Worm (Caenorhabditis elegans) whole organism, early embryonic: Measurements from ENCODE around the gene srw-123.
"Not testable (repeated sequence)": the region's sequence is repeated elsewhere in the genome, so short reads cannot be mapped to it uniquely, and the experiment has no call there.

Source experiments
- B0310.2 ChIP-seq: sonication (generic microtip); optimal IDR thresholded peaks from 2 replicates; lab custom pipeline; 2016; ENCODE audit warnings: mild to moderate bottlenecking, missing genetic modification characterization, missing compliant biosample characterization
- F13C5.2 ChIP-seq: sonication (generic microtip); optimal IDR thresholded peaks from 2 replicates; lab custom pipeline; 2017; ENCODE audit warnings: mild to moderate bottlenecking, missing genetic modification characterization, inconsistent platforms, missing compliant biosample characterization
- aly-1 ChIP-seq: sonication (generic microtip); optimal IDR thresholded peaks from 2 replicates; lab custom pipeline; 2016; ENCODE audit warnings: missing genetic modification characterization, missing compliant biosample characterization
- ama-1 ChIP-seq: fragments of 150-350 bp; optimal IDR thresholded peaks from 2 replicates; lab custom pipeline; 2014
- ceh-13 ChIP-seq: fragments of 200-800 bp; sonication (Bioruptor generic); optimal IDR thresholded peaks from 2 replicates; lab custom pipeline; 2018; ENCODE audit warnings: mild to moderate bottlenecking, missing genetic modification characterization, missing compliant biosample characterization
- ceh-36 ChIP-seq: sonication (generic microtip); optimal IDR thresholded peaks from 2 replicates; lab custom pipeline; 2016; ENCODE audit warnings: missing genetic modification characterization, inconsistent platforms, missing compliant biosample characterization
- ets-7 ChIP-seq: sonication (generic microtip); optimal IDR thresholded peaks from 2 replicates; lab custom pipeline; 2016; ENCODE audit warnings: missing genotype, missing genetic modification characterization, missing compliant biosample characterization
- flt-1 ChIP-seq: fragments of 200-800 bp; sonication (Bioruptor generic); IDR thresholded peaks from 2 replicates; pipeline ENCODE4 v1.3.6; 2022; ENCODE audit warnings: missing genetic modification characterization, missing compliant biosample characterization
- hmbx-1 ChIP-seq: sonication (generic microtip); optimal IDR thresholded peaks from 2 replicates; lab custom pipeline; 2016; ENCODE audit warnings: mild to moderate bottlenecking, missing genetic modification characterization, missing compliant biosample characterization
- hmg-4 ChIP-seq: fragments of 200-800 bp; sonication (Bioruptor generic); optimal IDR thresholded peaks from 2 replicates; lab custom pipeline; 2018; ENCODE audit warnings: mild to moderate bottlenecking, missing genetic modification characterization, missing compliant biosample characterization
- hnd-1 ChIP-seq: sonication (generic microtip); optimal IDR thresholded peaks from 2 replicates; lab custom pipeline; 2016; ENCODE audit warnings: missing genetic modification characterization, missing compliant biosample characterization
- pes-1 ChIP-seq: fragments of 200-800 bp; sonication (Bioruptor generic); IDR thresholded peaks from 2 replicates; pipeline ENCODE4 v1.3.6; 2022; ENCODE audit warnings: missing genetic modification reagents, missing genetic modification characterization, missing compliant biosample characterization
- scrt-1 ChIP-seq: fragments of 200-800 bp; sonication (Bioruptor generic); IDR thresholded peaks from 2 replicates; pipeline ENCODE4 v1.3.6; 2022; ENCODE audit warnings: missing genetic modification characterization, missing compliant biosample characterization
- sea-1 ChIP-seq: fragments of 200-800 bp; sonication (Bioruptor generic); conservative IDR thresholded peaks from 2 replicates; pipeline ENCODE4 v1.3.6; 2022; ENCODE audit warnings: missing genetic modification characterization, missing compliant biosample characterization
- tbx-11 ChIP-seq: fragments of 200-800 bp; sonication (Bioruptor generic); IDR thresholded peaks from 2 replicates; pipeline ENCODE4 v1.3.6; 2022; ENCODE audit warnings: missing genetic modification characterization, missing compliant biosample characterization
- tbx-37 ChIP-seq: fragments of 200-800 bp; sonication (Bioruptor generic); conservative IDR thresholded peaks from 2 replicates; pipeline ENCODE4 v1.3.6; 2022; ENCODE audit warnings: missing genetic modification reagents, missing genetic modification characterization, missing compliant biosample characterization
- tra-4 ChIP-seq: sonication (generic microtip); optimal IDR thresholded peaks from 2 replicates; lab custom pipeline; 2017; ENCODE audit warnings: missing genetic modification characterization, missing compliant biosample characterization

The srw-123 gene

DNA sequence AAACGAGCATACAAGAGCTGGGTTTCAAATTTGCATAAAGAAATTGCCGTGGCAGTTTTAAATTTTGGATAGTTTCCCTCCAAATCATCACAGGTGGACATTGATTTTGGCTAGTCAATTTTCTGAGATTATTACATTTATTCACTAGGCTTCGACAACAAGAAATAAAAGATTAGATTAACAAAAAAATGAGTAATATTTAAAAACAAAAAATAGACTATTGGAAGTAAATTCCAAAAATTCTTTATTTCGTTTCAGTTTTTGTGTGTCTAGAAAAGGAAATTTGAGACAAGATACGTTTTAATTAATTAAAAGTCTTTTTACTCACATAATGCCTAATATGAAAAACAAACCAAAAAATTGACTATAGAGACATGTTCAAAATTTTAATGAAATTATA, 17.0 kb downstream of the srw-123 start, which contains the start of gene srw-142:
TSS of gene srw-142 (minus strand) at position 101 of the 400 bp plus-strand sequence.
- no peak for TF ChIP-seq scrt-1 (GFP tag; lab: Robert Waterston, UW)
- TF ChIP-seq sea-1 (GFP tag; lab: Robert Waterston, UW), result no peak
- no peak for TF ChIP-seq pes-1
- TF ChIP-seq hnd-1 (tag; lab: Kevin White, UChicago), result no peak
- TF ChIP-seq ets-7 (tag; lab: Kevin White, UChicago), result no peak
- no peak for TF ChIP-seq hmbx-1 (tag; lab: Kevin White, UChicago)
- no peak for TF ChIP-seq tbx-11 (GFP tag; lab: Robert Waterston, UW)
- no peak for TF ChIP-seq tbx-37 (GFP tag; lab: Robert Waterston, UW)

DNA sequence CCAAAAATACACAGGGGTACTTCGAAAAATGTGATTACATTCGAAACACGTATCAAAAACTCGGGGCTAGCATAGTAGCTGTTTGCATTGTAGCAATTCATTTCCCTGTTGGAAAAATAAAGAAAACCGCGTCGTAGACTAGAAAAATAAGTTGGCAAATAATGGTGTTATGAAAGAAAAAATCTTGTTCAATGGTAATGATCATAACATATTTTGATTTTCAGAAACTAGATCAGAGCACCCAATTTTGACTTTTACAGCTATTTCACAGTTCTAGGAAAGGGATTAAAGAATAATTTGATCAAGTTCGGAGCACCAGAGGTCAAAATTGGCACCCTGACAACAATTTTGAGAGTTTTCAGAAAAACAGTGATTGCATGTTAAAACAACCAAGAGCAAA, 19.8 kb downstream of the srw-123 start, which contains the start of gene srh-248:
TSS of gene srh-248 (minus strand) at position 101 of the 400 bp plus-strand sequence.
- TF ChIP-seq tra-4 (tag; lab: Kevin White, UChicago); B0310.2 (tag; lab: Kevin White, UChicago); scrt-1 (GFP tag; lab: Robert Waterston, UW): not testable (repeated sequence)

- not testable (repeated sequence) for TF ChIP-seq tra-4 (tag; lab: Kevin White, UChicago); scrt-1 (GFP tag; lab: Robert Waterston, UW); ets-7 (tag; lab: Kevin White, UChicago)
Observed at ce11 chrV:2952102-2952501, 23.1 kb downstream of the srw-123 start, which contains the start of gene srw-122. srw-122 (minus strand) TSS chrV:2952202.

DNA sequence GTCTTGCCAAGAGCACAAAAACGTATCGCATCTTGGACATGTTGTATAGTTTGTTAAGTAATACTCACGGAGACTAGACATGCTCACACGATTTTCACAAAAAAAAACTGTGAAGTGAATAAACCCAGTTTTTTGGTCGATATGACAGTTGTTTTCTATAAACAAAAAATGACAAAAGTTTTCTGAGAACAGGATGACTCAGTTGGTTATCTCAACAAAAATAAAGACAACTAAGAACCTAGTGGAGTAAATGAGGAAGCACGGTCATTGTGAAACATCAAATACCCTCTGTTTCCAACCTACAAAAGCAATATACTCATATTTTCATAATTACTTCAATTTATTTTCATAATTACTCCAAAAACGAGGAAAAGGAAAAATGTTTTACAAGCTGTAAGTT, 29.6 kb downstream of the srw-123 start, which contains the start of gene srh-87:
TSS of gene srh-87 (minus strand) at position 101 of the 400 bp plus-strand sequence.
- TF ChIP-seq hnd-1 (tag; lab: Kevin White, UChicago), result no peak

ce11 chrV:2943859-2944258, 31.3 kb downstream of the srw-123 start, which contains the start of gene srw-137:
srw-137 (minus strand) TSS chrV:2943959.
- TF ChIP-seq B0310.2 (tag; lab: Kevin White, UChicago) (no peak), scrt-1 (GFP tag; lab: Robert Waterston, UW) (no peak), hnd-1 (tag; lab: Kevin White, UChicago) (no peak), hmg-4 (GFP tag; lab: Kevin White, UChicago) (no peak), flt-1 (no peak), F13C5.2 (no peak), tbx-11 (GFP tag; lab: Robert Waterston, UW) (no peak), aly-1 (tag; lab: Kevin White, UChicago) (no peak), sea-1 (GFP tag; lab: Robert Waterston, UW) (no peak), tbx-37 (GFP tag; lab: Robert Waterston, UW) (no peak), tra-4 (tag; lab: Kevin White, UChicago) (no peak), ceh-13 (GFP tag; lab: Kevin White, UChicago) (no peak), ceh-36 (tag; lab: Kevin White, UChicago) (no peak), hmbx-1 (tag; lab: Kevin White, UChicago) (no peak), pes-1 (no peak), ama-1 (lab: Kevin White, UChicago) (no peak), ets-7 (tag; lab: Kevin White, UChicago) (no peak)

ce11 chrV:2942247-2942646, 32.9 kb downstream of the srw-123 start:
- TF ChIP-seq ama-1 (lab: Kevin White, UChicago), result no peak
- TF ChIP-seq B0310.2 (tag; lab: Kevin White, UChicago), result no peak
- TF ChIP-seq ceh-13 (GFP tag; lab: Kevin White, UChicago), result no peak
- no peak for TF ChIP-seq F13C5.2
- TF ChIP-seq hmg-4 (GFP tag; lab: Kevin White, UChicago), result no peak
- no peak for TF ChIP-seq ets-7 (tag; lab: Kevin White, UChicago)
- TF ChIP-seq sea-1 (GFP tag; lab: Robert Waterston, UW), result no peak
- TF ChIP-seq scrt-1 (GFP tag; lab: Robert Waterston, UW), result no peak
- TF ChIP-seq ceh-36 (tag; lab: Kevin White, UChicago), result no peak
- TF ChIP-seq tbx-11 (GFP tag; lab: Robert Waterston, UW), result no peak
- TF ChIP-seq aly-1 (tag; lab: Kevin White, UChicago), result no peak
- TF ChIP-seq flt-1, result no peak
- no peak for TF ChIP-seq tbx-37 (GFP tag; lab: Robert Waterston, UW)
- no peak for TF ChIP-seq hnd-1 (tag; lab: Kevin White, UChicago)
- no peak for TF ChIP-seq tra-4 (tag; lab: Kevin White, UChicago)
- no peak for TF ChIP-seq pes-1
- no peak for TF ChIP-seq hmbx-1 (tag; lab: Kevin White, UChicago)

DNA sequence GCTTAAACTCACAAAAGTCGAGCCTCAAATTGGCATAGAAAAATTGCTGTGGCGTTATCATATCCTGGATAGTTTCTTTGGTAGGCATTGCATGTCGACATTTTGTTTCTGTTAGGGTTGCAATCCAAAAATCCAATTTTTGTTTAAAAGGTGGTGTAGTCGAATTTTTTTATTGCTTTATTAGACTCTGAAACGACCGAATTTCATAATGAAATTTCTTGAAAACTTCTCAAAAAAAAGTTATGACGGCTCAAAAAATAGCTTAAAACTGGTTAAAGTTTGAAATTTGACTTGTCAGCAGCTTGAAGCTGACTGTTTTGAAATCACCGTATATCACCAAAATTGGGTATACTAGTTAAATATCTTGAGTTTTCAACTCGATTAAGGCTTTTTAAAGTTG, 33.8 kb downstream of the srw-123 start, which contains the start of gene srw-143:
TSS of gene srw-143 (minus strand) at position 101 of the 400 bp plus-strand sequence.
- TF ChIP-seq ceh-36 (tag; lab: Kevin White, UChicago), result no peak
- no peak for TF ChIP-seq ceh-13 (GFP tag; lab: Kevin White, UChicago)
- TF ChIP-seq sea-1 (GFP tag; lab: Robert Waterston, UW), result no peak
- no peak for TF ChIP-seq F13C5.2
- TF ChIP-seq hmg-4 (GFP tag; lab: Kevin White, UChicago), result no peak
- TF ChIP-seq flt-1, result no peak
- TF ChIP-seq pes-1, result no peak
- TF ChIP-seq tbx-11 (GFP tag; lab: Robert Waterston, UW), result no peak
- TF ChIP-seq hmbx-1 (tag; lab: Kevin White, UChicago), result no peak
- TF ChIP-seq ets-7 (tag; lab: Kevin White, UChicago), result no peak
- no peak for TF ChIP-seq aly-1 (tag; lab: Kevin White, UChicago)
- no peak for TF ChIP-seq hnd-1 (tag; lab: Kevin White, UChicago)

DNA sequence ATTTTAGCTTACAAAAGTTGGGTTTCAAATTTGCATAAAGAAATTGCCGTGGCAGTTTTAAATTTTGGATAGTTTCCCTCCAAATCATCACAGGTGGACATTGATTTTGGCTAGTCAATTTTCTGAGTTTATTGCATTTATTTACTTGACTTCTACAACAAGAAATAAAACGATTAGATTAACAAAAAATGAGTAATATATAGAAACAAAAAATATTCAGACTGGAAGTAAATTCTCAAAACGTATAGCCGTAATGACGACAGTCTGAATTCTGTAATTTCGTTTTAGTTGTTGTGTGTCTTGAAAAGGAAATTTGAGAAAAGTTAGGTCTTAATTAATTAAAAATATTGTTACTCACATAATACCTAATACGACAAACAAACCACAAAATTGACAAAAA, 36.7 kb downstream of the srw-123 start, which contains the start of gene srw-141:
TSS of gene srw-141 (minus strand) at position 101 of the 400 bp plus-strand sequence.
- no peak for TF ChIP-seq aly-1 (tag; lab: Kevin White, UChicago)
